Fruit fly (Drosophila melanogaster): ENCODE measurements around the gene Loxl1.

The Loxl1 gene

DNA sequence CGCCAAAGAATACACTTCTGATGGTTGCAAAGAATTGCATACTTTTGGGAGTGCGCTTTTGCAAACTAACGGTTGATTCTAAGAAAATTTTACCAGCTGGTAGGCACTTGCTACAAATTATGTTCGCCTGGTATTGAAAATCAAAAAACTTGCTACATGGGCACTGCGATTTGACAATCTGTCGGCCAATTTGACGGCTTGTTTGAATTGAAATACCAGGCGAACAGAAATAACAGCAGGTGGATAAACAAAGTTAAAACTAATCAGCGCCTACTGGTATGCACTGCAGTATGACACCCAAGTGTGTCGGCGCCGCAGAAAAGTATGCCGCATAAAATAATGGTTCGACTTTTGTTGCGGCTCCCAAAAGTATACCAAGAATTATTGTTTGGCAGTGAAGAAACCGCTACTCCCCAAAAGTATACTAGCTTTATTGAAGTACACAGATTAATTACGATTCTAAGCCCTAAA is 1.6 kb downstream of the Loxl1 start (continued):
- TF ChIP-seq Eip74EF (GFP tag; optimal IDR thresholded peaks at IDR 0.05): peak in 1 of 2 experiments; percentile 26
- TF ChIP-seq ham (GFP tag; IDR thresholded peaks at IDR 0.05): no peak
- TF ChIP-seq zfh1 (GFP tag; IDR thresholded peaks at IDR 0.05): 0 out of 3 replicates have a peak, but pooled peaks have one; percentile 7
- no peak for TF ChIP-seq zf30C (GFP tag; optimal IDR thresholded peaks at IDR 0.05)
- no peak for TF ChIP-seq CG12071 (GFP tag; optimal IDR thresholded peaks at IDR 0.05)
- TF ChIP-seq onecut (GFP tag; IDR thresholded peaks at IDR 0.05): no peak
- TF ChIP-seq nerfin-2 (GFP tag; IDR thresholded peaks at IDR 0.05; ENCODE audit: partially characterized antibody): peak; percentile 13; the same call in 1 of the 2 replicates
- TF ChIP-seq CG43689 (GFP tag; IDR thresholded peaks at IDR 0.05): no peak
- peak; percentile 65 for TF ChIP-seq CG13287 (GFP tag; IDR thresholded peaks at IDR 0.05; ENCODE audit: partially characterized antibody)
- 0 out of 3 replicates have a peak, but pooled peaks have one; percentile 21 for TF ChIP-seq HLH4C (GFP tag; IDR thresholded peaks at IDR 0.05; ENCODE audit: partially characterized antibody)
- TF ChIP-seq pita (GFP tag; optimal IDR thresholded peaks at IDR 0.05): peak; percentile 4
- TF ChIP-seq CG9876 (GFP tag; optimal IDR thresholded peaks at IDR 0.05): no peak

DNA sequence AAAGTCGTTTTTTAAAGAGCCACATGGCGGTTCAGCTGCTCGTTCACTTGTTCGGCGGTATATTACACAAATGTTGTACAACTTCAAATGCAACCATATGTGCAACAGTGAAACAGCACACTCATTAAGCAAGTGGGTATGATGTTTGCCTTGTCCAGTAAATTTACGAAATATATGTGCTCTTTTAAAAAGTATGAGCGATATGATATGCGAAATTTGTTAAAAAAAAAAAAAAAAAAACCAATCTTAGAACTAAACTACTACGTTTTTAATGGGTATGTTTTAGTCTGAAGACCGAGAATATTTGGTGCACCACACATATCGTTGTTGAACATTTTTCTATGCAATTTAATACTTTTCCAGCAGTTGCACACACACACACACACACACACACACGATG is 16.2 kb downstream of the Loxl1 start:
- TF ChIP-seq row (GFP tag; IDR thresholded peaks at IDR 0.05) (0 out of 3 replicates have a peak, but pooled peaks have one; percentile 24), vvl (GFP tag; IDR thresholded peaks at IDR 0.05) (peak; percentile 33; the same call in 1 of the 2 replicates), CG6689 (GFP tag; IDR thresholded peaks at IDR 0.05) (0 out of 2 replicates have a peak, but pooled peaks have one; percentile 20), CG32772 (GFP tag; IDR thresholded peaks at IDR 0.05) (peak; percentile 19; the same call in 1 of the 2 replicates), NfI (GFP tag; optimal IDR thresholded peaks at IDR 0.05) (no peak), CG4617 (GFP tag; optimal IDR thresholded peaks at IDR 0.05; ENCODE audit: borderline replicate concordance) (no peak), danr (GFP tag; IDR thresholded peaks at IDR 0.05) (no peak), bsh (GFP tag; optimal IDR thresholded peaks at IDR 0.05) (peak in 1 of 2 experiments; percentile 4), lmd (GFP tag; IDR thresholded peaks at IDR 0.05) (peak; percentile 31; the same call in 1 of the 2 replicates), Ptx1 (GFP tag; IDR thresholded peaks at IDR 0.05) (0 out of 2 replicates have a peak, but pooled peaks have one; percentile 25), pum (GFP tag; optimal IDR thresholded peaks at IDR 0.05) (no peak), cad (GFP tag; optimal IDR thresholded peaks at IDR 0.05) (no peak), HLH3B (GFP tag; IDR thresholded peaks at IDR 0.05) (peak; percentile 16; the same call in 1 of the 2 replicates), ranshi (GFP tag; IDR thresholded peaks at IDR 0.05) (0 out of 2 replicates have a peak, but pooled peaks have one; percentile 6), zfh1 (GFP tag; IDR thresholded peaks at IDR 0.05) (no peak), sens (GFP tag) (peak; percentile 85), en (GFP tag; optimal IDR thresholded peaks at IDR 0.05) (no peak), CG17359 (tag; optimal IDR thresholded peaks at IDR 0.05) (peak; percentile 11), gem (tag; optimal IDR thresholded peaks at IDR 0.05) (peak; percentile 28), dmrt99B (tag; optimal IDR thresholded peaks at IDR 0.05) (peak; percentile 7), dpn (GFP tag; optimal IDR thresholded peaks at IDR 0.05) (no peak), stc (GFP tag; IDR thresholded peaks at IDR 0.05) (peak; percentile 36; the same call in 1 of the 2 replicates), ci (GFP tag; IDR thresholded peaks at IDR 0.05) (0 out of 3 replicates have a peak, but pooled peaks have one; percentile 55), Xrp1 (GFP tag; IDR thresholded peaks at IDR 0.05) (0 out of 2 replicates have a peak, but pooled peaks have one; percentile 15), CG17802 (tag; optimal IDR thresholded peaks at IDR 0.05) (no peak), CG5953 (GFP tag; IDR thresholded peaks at IDR 0.05) (0 out of 2 replicates have a peak, but pooled peaks have one; percentile 31), crp (GFP tag; optimal IDR thresholded peaks at IDR 0.05) (no peak), az2 (GFP tag; optimal IDR thresholded peaks at IDR 0.05) (peak; percentile 20), prd (optimal IDR thresholded peaks at IDR 0.05) (no peak), prd (GFP tag; IDR thresholded peaks at IDR 0.05) (peak; percentile 51; the same call in 2 of the 3 replicates), Sox102F (GFP tag; optimal IDR thresholded peaks at IDR 0.05) (peak; percentile 60), Drgx (GFP tag; IDR thresholded peaks at IDR 0.05) (peak; percentile 88)
